Worm (Caenorhabditis elegans) whole organism, L2 larva: ENCODE measurements around the gene usip-1.

Source experiments
- aly-2 ChIP-seq: fragments of 150-350 bp; optimal IDR thresholded peaks from 2 replicates; lab custom pipeline; 2014; ENCODE audit warnings: missing biosample characterization, missing genetic modification characterization
- ama-1 ChIP-seq: fragments of 150-350 bp; optimal IDR thresholded peaks from 2 replicates; lab custom pipeline; 2018; ENCODE audit warnings: inconsistent platforms
- blmp-1 ChIP-seq: sonication (generic microtip); optimal IDR thresholded peaks from 2 replicates; lab custom pipeline; 2017; ENCODE audit warnings: missing genetic modification characterization, mild to moderate bottlenecking, missing compliant biosample characterization, antibody characterized with exemption, moderate library complexity; ENCODE audit not compliant: insufficient read depth
- ceh-16 ChIP-seq: fragments of 150-350 bp; optimal IDR thresholded peaks from 2 replicates; lab custom pipeline; 2014; ENCODE audit warnings: missing biosample characterization, missing genetic modification characterization
- ceh-82 ChIP-seq: fragments of 150-350 bp; optimal IDR thresholded peaks from 2 replicates; lab custom pipeline; 2014; ENCODE audit warnings: missing biosample characterization, missing genetic modification characterization
- lin-39 ChIP-seq: fragments of 150-350 bp; optimal IDR thresholded peaks from 2 replicates; lab custom pipeline; 2014; ENCODE audit warnings: missing biosample characterization, missing genetic modification reagents, missing genetic modification characterization
- lsy-2 ChIP-seq, 2 experiments: fragments of 150-350 bp in 1 of 2; sonication (generic microtip) in 1 of 2; optimal IDR thresholded peaks; 2 replicates each; lab custom pipeline; 2014 to 2017; ENCODE audit warnings: missing biosample characterization in 2 of 2, missing genetic modification characterization in 2 of 2
- nhr-12 ChIP-seq: fragments of 150-350 bp; optimal IDR thresholded peaks from 2 replicates; lab custom pipeline; 2014; ENCODE audit warnings: missing biosample characterization, missing genetic modification characterization
- nhr-237 ChIP-seq: fragments of 150-350 bp; optimal IDR thresholded peaks from 2 replicates; lab custom pipeline; 2014; ENCODE audit warnings: missing biosample characterization, missing genetic modification characterization
- nhr-25 ChIP-seq: fragments of 150-350 bp; sonication (generic microtip); optimal IDR thresholded peaks from 3 replicates; lab custom pipeline; 2014; ENCODE audit warnings: missing biosample characterization, missing genetic modification characterization
- peb-1 ChIP-seq: fragments of 150-350 bp; optimal IDR thresholded peaks from 2 replicates; lab custom pipeline; 2014; ENCODE audit warnings: missing biosample characterization, missing genetic modification characterization
- snpc-4 ChIP-seq: fragments of 150-350 bp; optimal IDR thresholded peaks from 2 replicates; lab custom pipeline; 2014; ENCODE audit warnings: missing biosample characterization, missing genetic modification characterization
- unc-39 ChIP-seq: fragments of 150-350 bp; optimal IDR thresholded peaks from 2 replicates; lab custom pipeline; 2014; ENCODE audit warnings: missing biosample characterization, missing genetic modification characterization
- unc-62 ChIP-seq: fragments of 150-350 bp; optimal IDR thresholded peaks from 2 replicates; lab custom pipeline; 2014; ENCODE audit warnings: missing biosample characterization, missing genetic modification reagents, missing genetic modification characterization

DNA sequence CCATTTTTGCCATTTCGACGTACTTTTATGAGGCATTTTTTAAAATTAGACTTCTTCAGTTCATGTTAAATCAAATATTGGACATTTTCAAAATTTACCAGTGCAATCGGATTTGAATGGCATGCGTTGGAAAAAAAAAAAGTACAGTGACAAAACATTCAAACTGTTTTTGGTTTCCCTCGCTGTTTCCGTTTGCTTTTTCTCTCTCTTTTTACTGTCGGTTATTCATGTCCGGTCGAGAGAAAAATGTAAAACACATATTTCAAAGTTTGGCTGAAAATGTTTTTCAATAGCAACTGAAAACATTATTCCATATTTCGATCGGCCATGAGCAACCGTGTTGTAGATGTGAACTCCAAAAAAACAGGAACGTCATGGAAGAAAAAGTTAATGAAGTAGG is 43.4 kb downstream of the usip-1 start, which contains the start of gene C27A7.3:
- TF ChIP-seq lsy-2 (tag; optimal IDR thresholded peaks at IDR 0.05; lab: Kevin White, UChicago) (no peak), lin-39 (tag; lab: Kevin White, UChicago) (no peak), blmp-1 (tag; lab: Kevin White, UChicago) (no peak), nhr-25 (no peak), ceh-16 (tag; lab: Kevin White, UChicago) (no peak), snpc-4 (tag; lab: Kevin White, UChicago) (no peak), nhr-12 (tag; lab: Kevin White, UChicago) (no peak), unc-39 (tag; lab: Kevin White, UChicago) (no peak), nhr-237 (tag; lab: Kevin White, UChicago) (no peak), peb-1 (tag; lab: Kevin White, UChicago) (no peak), unc-62 (GFP tag; lab: Kevin White, UChicago) (no peak), ceh-82 (tag; lab: Kevin White, UChicago) (no peak), aly-2 (tag; lab: Kevin White, UChicago) (no peak), ama-1 (lab: Kevin White, UChicago) (no peak)
